Worm (Caenorhabditis elegans) whole organism, midembryonic: ENCODE data around the gene cyp-35A3.

Experiments used
- T22C8.4 ChIP-seq: fragments of 200-800 bp; sonication (Bioruptor generic); IDR thresholded peaks from 2 replicates; pipeline ENCODE4 v1.3.6; 2022; ENCODE audit warnings: missing genetic modification characterization, missing compliant biosample characterization
- cog-1 ChIP-seq: sonication (generic microtip); optimal IDR thresholded peaks from 2 replicates; lab custom pipeline; 2016; ENCODE audit warnings: missing genetic modification characterization, missing compliant biosample characterization
- flt-1 ChIP-seq: fragments of 200-800 bp; sonication (Bioruptor generic); IDR thresholded peaks from 2 replicates; pipeline ENCODE4 v1.3.6; 2022; ENCODE audit warnings: missing genetic modification characterization, missing compliant biosample characterization
- klf-2 ChIP-seq: fragments of 200-800 bp; sonication (Bioruptor generic); conservative IDR thresholded peaks from 2 replicates; pipeline ENCODE4 v1.3.6; 2022; ENCODE audit warnings: missing genetic modification reagents, missing genetic modification characterization, missing compliant biosample characterization
- med-1 ChIP-seq: sonication (generic microtip); optimal IDR thresholded peaks from 2 replicates; lab custom pipeline; 2017; ENCODE audit warnings: missing genetic modification characterization, mild to moderate bottlenecking, missing compliant biosample characterization, antibody characterized with exemption, missing genetic modification reagents; ENCODE audit not compliant: insufficient read depth
- ref-1 ChIP-seq: fragments of 200-800 bp; sonication (Bioruptor generic); conservative IDR thresholded peaks from 2 replicates; pipeline ENCODE4 v1.3.6; 2022; ENCODE audit warnings: missing genetic modification reagents, missing genetic modification characterization, missing compliant biosample characterization
- tab-1 ChIP-seq: fragments of 200-800 bp; sonication (Bioruptor generic); IDR thresholded peaks from 2 replicates; pipeline ENCODE4 v1.3.6; 2022; ENCODE audit warnings: missing genetic modification characterization, missing compliant biosample characterization
- ztf-23 ChIP-seq: fragments of 200-800 bp; sonication (Bioruptor generic); IDR thresholded peaks from 2 replicates; pipeline ENCODE4 v1.3.6; 2022; ENCODE audit warnings: missing genetic modification reagents, missing genetic modification characterization, missing compliant biosample characterization
- ztf-29 ChIP-seq: fragments of 200-800 bp; sonication (Bioruptor generic); IDR thresholded peaks from 2 replicates; pipeline ENCODE4 v1.3.6; 2022; ENCODE audit warnings: missing genetic modification reagents, missing genetic modification characterization, missing compliant biosample characterization

DNA sequence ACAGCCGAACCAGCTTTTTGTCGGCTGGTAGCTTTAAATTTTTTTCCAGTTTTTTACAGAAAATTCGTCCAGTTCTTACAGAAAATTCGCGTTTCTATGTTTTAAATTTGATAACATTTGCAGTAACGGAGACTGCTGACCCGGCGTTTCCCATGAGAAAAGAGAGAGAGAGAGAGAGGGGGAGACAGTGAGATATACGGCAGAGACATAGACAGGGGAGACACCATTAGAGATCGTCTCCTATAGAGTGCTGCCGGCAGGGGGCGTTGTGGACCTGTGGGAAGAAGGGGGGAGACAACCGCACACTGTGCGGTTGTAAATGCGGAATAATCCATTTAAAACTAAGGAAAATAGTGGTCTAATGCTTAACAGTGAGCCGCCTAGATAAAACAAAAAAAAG lies 7.2 kb downstream of the cyp-35A3 start:
- peak; percentile 16 for TF ChIP-seq med-1 (GFP tag; lab: Kevin White, UChicago)
- TF ChIP-seq flt-1 (GFP tag; lab: Robert Waterston, UW): no peak
- no peak for TF ChIP-seq tab-1
- TF ChIP-seq T22C8.4 (GFP tag; lab: Robert Waterston, UW): no peak
- no peak for TF ChIP-seq cog-1
- TF ChIP-seq ref-1 (GFP tag; lab: Robert Waterston, UW): 0 out of 2 replicates have a peak, but pooled peaks have one; percentile 4
- TF ChIP-seq klf-2 (GFP tag; lab: Robert Waterston, UW): 0 out of 2 replicates have a peak, but pooled peaks have one; percentile 48
- no peak for TF ChIP-seq ztf-23 (GFP tag; lab: Robert Waterston, UW)
- TF ChIP-seq ztf-29 (GFP tag; lab: Robert Waterston, UW): no peak
